Fruit fly (Drosophila melanogaster): ENCODE data around the gene CG4911.
A peak's percentile ranks its signal among the peaks of the same experiment; 100 is the strongest.

Gene CG4911

DNA sequence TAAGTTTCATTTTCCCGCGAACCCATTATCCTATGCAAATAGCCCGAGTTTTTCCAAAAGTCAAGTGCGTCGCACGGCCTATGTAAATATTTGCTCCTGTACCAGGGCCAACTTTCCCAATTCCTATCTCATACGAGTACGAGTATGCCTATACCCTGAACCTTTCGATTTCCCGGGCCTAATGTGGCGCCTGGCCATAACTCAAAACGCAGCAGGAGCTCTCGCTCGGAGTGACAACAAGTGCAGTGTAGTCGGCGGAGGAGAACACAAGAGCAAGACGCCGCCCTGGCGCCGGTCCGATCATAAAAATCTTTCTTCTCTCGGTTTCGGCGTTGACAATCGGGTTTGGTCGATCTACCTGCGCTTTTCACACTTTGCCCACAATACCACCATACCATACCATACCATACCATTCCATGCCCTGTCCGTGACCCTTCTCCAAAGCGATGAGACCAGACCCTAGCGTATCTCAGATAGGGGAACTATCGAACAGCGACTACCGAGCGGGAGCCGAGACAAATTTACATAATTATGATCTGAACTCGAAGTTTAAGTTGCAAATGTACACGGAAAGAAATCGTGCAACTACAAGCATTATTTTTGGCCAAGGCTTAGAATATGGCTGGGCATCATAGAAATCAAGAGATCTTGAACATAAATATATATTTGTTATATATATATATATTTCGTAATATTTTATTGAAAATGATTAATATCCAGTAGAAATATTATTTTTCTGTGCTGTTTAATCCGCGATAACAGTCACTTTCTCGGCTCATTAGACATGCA, 30.1 kb downstream of the CG4911 start (continued):
- no peak for TF ChIP-seq mld (GFP tag; IDR thresholded peaks at IDR 0.05; ENCODE audit: partially characterized antibody)
- TF ChIP-seq CG13296 (GFP tag; optimal IDR thresholded peaks at IDR 0.05), result no peak
- TF ChIP-seq CG6254 (GFP tag; optimal IDR thresholded peaks at IDR 0.05), result peak; percentile 58
- peak; percentile 6 for TF ChIP-seq CG15269 (tag; optimal IDR thresholded peaks at IDR 0.05)
- no peak for TF ChIP-seq yki (optimal IDR thresholded peaks at IDR 0.05)
- no peak for TF ChIP-seq dysf (GFP tag; IDR thresholded peaks at IDR 0.05)
- TF ChIP-seq jigr1 (GFP tag; IDR thresholded peaks at IDR 0.05), result no peak
- no peak for TF ChIP-seq CG11085 (GFP tag; IDR thresholded peaks at IDR 0.05)
- TF ChIP-seq CG2120 (GFP tag; optimal IDR thresholded peaks at IDR 0.05), result no peak
- peak; percentile 40 for TF ChIP-seq bcd (GFP tag; optimal IDR thresholded peaks at IDR 0.05)
- no peak for TF ChIP-seq chinmo (GFP tag; IDR thresholded peaks at IDR 0.05; ENCODE audit: partially characterized antibody)
- no peak for TF ChIP-seq CG7987 (GFP tag; optimal IDR thresholded peaks at IDR 0.05)
- TF ChIP-seq CG15696 (tag; optimal IDR thresholded peaks at IDR 0.05), result peak; percentile 42
- peak; percentile 63 for TF ChIP-seq Awh (GFP tag; IDR thresholded peaks at IDR 0.05)
- TF ChIP-seq ato (GFP tag; IDR thresholded peaks at IDR 0.05; ENCODE audit: partially characterized antibody), result no peak
- no peak for TF ChIP-seq CG3726 (GFP tag; IDR thresholded peaks at IDR 0.05)
- TF ChIP-seq Antp (GFP tag; optimal IDR thresholded peaks at IDR 0.05), result no peak
- no peak for TF ChIP-seq Tbp (GFP tag; optimal IDR thresholded peaks at IDR 0.05)
- no peak for TF ChIP-seq exex (tag; optimal IDR thresholded peaks at IDR 0.05)
- TF ChIP-seq CG4820 (GFP tag; optimal IDR thresholded peaks at IDR 0.05), result no peak
- no peak for TF ChIP-seq cas (GFP tag; IDR thresholded peaks at IDR 0.05)
- peak; percentile 59; the same call in 2 of the 3 replicates for TF ChIP-seq ci (GFP tag; IDR thresholded peaks at IDR 0.05)
- TF ChIP-seq al (GFP tag; IDR thresholded peaks at IDR 0.05), result no peak
- no peak for TF ChIP-seq stwl (tag; optimal IDR thresholded peaks at IDR 0.05)
- no peak for TF ChIP-seq CG3065 (GFP tag; optimal IDR thresholded peaks at IDR 0.05)
- TF ChIP-seq CG30431 (GFP tag; optimal IDR thresholded peaks at IDR 0.05), result peak; percentile 23
- TF ChIP-seq CG17568 (GFP tag; optimal IDR thresholded peaks at IDR 0.05), result no peak
- TF ChIP-seq CG13775 (GFP tag; optimal IDR thresholded peaks at IDR 0.05), result peak; percentile 3
- TF ChIP-seq CG12942 (GFP tag; optimal IDR thresholded peaks at IDR 0.05), result no peak
- TF ChIP-seq Hand (GFP tag; optimal IDR thresholded peaks at IDR 0.05), result no peak
- no peak for TF ChIP-seq zfh2 (GFP tag; optimal IDR thresholded peaks at IDR 0.05)
- TF ChIP-seq sug (tag; optimal IDR thresholded peaks at IDR 0.05), result no peak
- peak; percentile 55 for TF ChIP-seq unpg (GFP tag; optimal IDR thresholded peaks at IDR 0.05)
- TF ChIP-seq CG1602 (GFP tag; optimal IDR thresholded peaks at IDR 0.05), result peak; percentile 23
- no peak for TF ChIP-seq Opbp (GFP tag; IDR thresholded peaks at IDR 0.05; ENCODE audit: partially characterized antibody)
- no peak for TF ChIP-seq CG10321 (GFP tag; IDR thresholded peaks at IDR 0.05)
- no peak for TF ChIP-seq nom (GFP tag; optimal IDR thresholded peaks at IDR 0.05)
- peak; percentile 50 for TF ChIP-seq zf30C (GFP tag; optimal IDR thresholded peaks at IDR 0.05)
- TF ChIP-seq CG17359 (tag; optimal IDR thresholded peaks at IDR 0.05), result peak; percentile 50
- no peak for TF ChIP-seq CG10366 (GFP tag; IDR thresholded peaks at IDR 0.05)
- no peak for TF ChIP-seq CG16863 (GFP tag; optimal IDR thresholded peaks at IDR 0.05)
- TF ChIP-seq scrt (GFP tag; optimal IDR thresholded peaks at IDR 0.05), result no peak
- TF ChIP-seq D19A (tag; optimal IDR thresholded peaks at IDR 0.05), result peak; percentile 53
- TF ChIP-seq HLHmδ (GFP tag; optimal IDR thresholded peaks at IDR 0.05), result no peak
- TF ChIP-seq cwo (GFP tag; optimal IDR thresholded peaks at IDR 0.05), result no peak
- peak; percentile 15 for TF ChIP-seq CG1529 (GFP tag; optimal IDR thresholded peaks at IDR 0.05)
- TF ChIP-seq CG33557 (GFP tag; optimal IDR thresholded peaks at IDR 0.05), result peak; percentile 64
- TF ChIP-seq seq (GFP tag; IDR thresholded peaks at IDR 0.05), result no peak
- no peak; the same call in 1 of the 2 replicates for TF ChIP-seq CG6272 (GFP tag; IDR thresholded peaks at IDR 0.05)
- peak; percentile 59 for TF ChIP-seq CG15601 (tag; optimal IDR thresholded peaks at IDR 0.05)
